Fruit fly (Drosophila melanogaster): ENCODE results near the gene CG14153.

dm6 chr3L:10692459-10693217 is 49.3 kb downstream of the CG14153 start, which contains the start of gene CG33493:
- TF ChIP-seq kay (GFP tag; ENCODE audit: borderline replicate concordance) = no peak
- no peak for TF ChIP-seq CG5204 (GFP tag; optimal IDR thresholded peaks at IDR 0.05)
- no peak for TF ChIP-seq CG11617 (GFP tag; optimal IDR thresholded peaks at IDR 0.05)
- no peak for TF ChIP-seq CG7101 (tag; optimal IDR thresholded peaks at IDR 0.05)
- TF ChIP-seq Clk (GFP tag; optimal IDR thresholded peaks at IDR 0.05) = no peak
- TF ChIP-seq ovo (GFP tag; optimal IDR thresholded peaks at IDR 0.05) = no peak
- TF ChIP-seq cic (GFP tag; optimal IDR thresholded peaks at IDR 0.05) = peak; percentile 10
- no peak for TF ChIP-seq CG14711 (tag; optimal IDR thresholded peaks at IDR 0.05)
- TF ChIP-seq toe (GFP tag; optimal IDR thresholded peaks at IDR 0.05) = no peak
- no peak for TF ChIP-seq CG33017 (tag; optimal IDR thresholded peaks at IDR 0.05)
- no peak for TF ChIP-seq cnc (optimal IDR thresholded peaks at IDR 0.05)
- no peak for TF ChIP-seq Crg-1 (GFP tag; optimal IDR thresholded peaks at IDR 0.05)

Data from whole organism, adult.